Fruit fly (Drosophila melanogaster): Measurements from ENCODE around the gene CG13004.

CG13004 gene

DNA sequence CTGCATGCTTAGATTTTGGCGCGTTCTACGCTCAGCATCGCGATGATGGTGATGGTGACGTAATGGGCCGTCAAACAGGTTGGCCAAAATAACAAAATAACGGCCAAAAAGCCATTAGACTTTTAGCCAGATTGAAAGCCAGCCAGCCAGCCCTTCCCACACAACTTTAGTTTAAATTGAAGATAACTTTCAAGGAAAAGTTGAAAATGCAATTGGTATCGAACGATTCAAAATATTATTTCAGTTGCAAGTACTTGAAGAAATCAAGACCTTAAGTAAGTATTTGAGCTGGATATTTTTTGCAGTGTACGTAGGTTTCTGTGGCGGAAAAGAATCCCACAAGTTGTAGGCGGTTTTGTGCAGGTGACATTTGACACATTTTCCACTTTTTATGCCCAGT is 54.3 kb downstream of the CG13004 start:
- TF ChIP-seq Nf-YC (tag; optimal IDR thresholded peaks at IDR 0.05), result no peak
- peak; percentile 12 for TF ChIP-seq PHDP (tag; optimal IDR thresholded peaks at IDR 0.05)
- no peak for TF ChIP-seq Neu2 (GFP tag; optimal IDR thresholded peaks at IDR 0.05; ENCODE audit: borderline replicate concordance)
- TF ChIP-seq CG3065 (GFP tag; optimal IDR thresholded peaks at IDR 0.05), result no peak
- peak; percentile 46 for TF ChIP-seq CG13624 (GFP tag; optimal IDR thresholded peaks at IDR 0.05)
- no peak for TF ChIP-seq CG34376 (GFP tag; optimal IDR thresholded peaks at IDR 0.05)
- no peak for TF ChIP-seq Sox100B (GFP tag; optimal IDR thresholded peaks at IDR 0.05)
- TF ChIP-seq esg (GFP tag; conservative IDR thresholded peaks at IDR 0.05), result no peak
- TF ChIP-seq Oaz (GFP tag; IDR thresholded peaks at IDR 0.05), result no peak
- no peak for TF ChIP-seq Spps (tag; optimal IDR thresholded peaks at IDR 0.05)
- TF ChIP-seq ttk (GFP tag; IDR thresholded peaks at IDR 0.05), result no peak
- TF ChIP-seq CG9215 (GFP tag; IDR thresholded peaks at IDR 0.05), result peak; percentile 21; the same call in 1 of the 2 replicates
- no peak for TF ChIP-seq D19B (GFP tag; optimal IDR thresholded peaks at IDR 0.05)
- no peak for TF ChIP-seq Trl (optimal IDR thresholded peaks at IDR 0.05)
- no peak for TF ChIP-seq Trl (GFP tag; optimal IDR thresholded peaks at IDR 0.05)
- no peak for TF ChIP-seq ham (GFP tag; IDR thresholded peaks at IDR 0.05)
- TF ChIP-seq Dip2 (GFP tag; IDR thresholded peaks at IDR 0.05), result no peak
- TF ChIP-seq CG18764 (GFP tag; optimal IDR thresholded peaks at IDR 0.05), result no peak
- peak; percentile 38 for TF ChIP-seq lilli (GFP tag; optimal IDR thresholded peaks at IDR 0.05)
- no peak for TF ChIP-seq CG10654 (GFP tag; optimal IDR thresholded peaks at IDR 0.05)
- no peak for TF ChIP-seq CG17186 (GFP tag; optimal IDR thresholded peaks at IDR 0.05)
- no peak for TF ChIP-seq Fer2 (tag; optimal IDR thresholded peaks at IDR 0.05)
- TF ChIP-seq CG11398 (GFP tag; optimal IDR thresholded peaks at IDR 0.05), result peak; percentile 8
- no peak for TF ChIP-seq CG2889 (GFP tag; IDR thresholded peaks at IDR 0.05)
- no peak for TF ChIP-seq fru (optimal IDR thresholded peaks at IDR 0.05)
- no peak for TF ChIP-seq odd (GFP tag; optimal IDR thresholded peaks at IDR 0.05)
- TF ChIP-seq abd-A (tag; optimal IDR thresholded peaks at IDR 0.05), result no peak
- TF ChIP-seq CG1529 (GFP tag; optimal IDR thresholded peaks at IDR 0.05), result no peak
- TF ChIP-seq Vsx1 (GFP tag; optimal IDR thresholded peaks at IDR 0.05), result no peak
- TF ChIP-seq Nf-YB (GFP tag; optimal IDR thresholded peaks at IDR 0.05), result no peak
- TF ChIP-seq dan (GFP tag; IDR thresholded peaks at IDR 0.05), result no peak
- TF ChIP-seq bbx (GFP tag; IDR thresholded peaks at IDR 0.05; ENCODE audit: partially characterized antibody), result no peak
- no peak for TF ChIP-seq ac (GFP tag; optimal IDR thresholded peaks at IDR 0.05)
- TF ChIP-seq amos (GFP tag; IDR thresholded peaks at IDR 0.05; ENCODE audit: partially characterized antibody), result no peak
- peak; percentile 90 for TF ChIP-seq Ets65A (GFP tag)
- TF ChIP-seq D (optimal IDR thresholded peaks at IDR 0.05), result no peak
- TF ChIP-seq D (GFP tag; optimal IDR thresholded peaks at IDR 0.05), result no peak
- TF ChIP-seq CG6654 (GFP tag; optimal IDR thresholded peaks at IDR 0.05), result no peak
- TF ChIP-seq CG12942 (GFP tag; optimal IDR thresholded peaks at IDR 0.05), result no peak
- TF ChIP-seq CG5245 (GFP tag; optimal IDR thresholded peaks at IDR 0.05), result no peak
- TF ChIP-seq CG15269 (tag; optimal IDR thresholded peaks at IDR 0.05), result peak; percentile 51
- peak; percentile 29 for TF ChIP-seq HHEX (GFP tag; optimal IDR thresholded peaks at IDR 0.05)
- peak; percentile 6 for TF ChIP-seq CG8089 (GFP tag; optimal IDR thresholded peaks at IDR 0.05)
- TF ChIP-seq Hmx (GFP tag; optimal IDR thresholded peaks at IDR 0.05), result no peak
- TF ChIP-seq cwo (GFP tag; optimal IDR thresholded peaks at IDR 0.05), result peak; percentile 17
- no peak for TF ChIP-seq CG1832 (GFP tag; optimal IDR thresholded peaks at IDR 0.05)
- peak; percentile 17 for TF ChIP-seq fu2 (GFP tag; optimal IDR thresholded peaks at IDR 0.05)
- peak; percentile 22 for TF ChIP-seq Myb (GFP tag; optimal IDR thresholded peaks at IDR 0.05)
- no peak for TF ChIP-seq twi (tag; optimal IDR thresholded peaks at IDR 0.05)
- no peak for TF ChIP-seq MESR4 (GFP tag; optimal IDR thresholded peaks at IDR 0.05)
- 0 out of 2 replicates have a peak, but pooled peaks have one; percentile 8 for TF ChIP-seq CG14441 (GFP tag; IDR thresholded peaks at IDR 0.05)
- TF ChIP-seq CG31365 (tag; optimal IDR thresholded peaks at IDR 0.05), result no peak
- TF ChIP-seq CG16813 (GFP tag; IDR thresholded peaks at IDR 0.05; ENCODE audit: partially characterized antibody), result no peak

Data from whole organism, embryonic.